Worm (Caenorhabditis elegans) whole organism, L2 larva: Measurements from ENCODE around the gene clec-74.
"Not testable (repeated sequence)": the region's sequence is repeated elsewhere in the genome, so short reads cannot be mapped to it uniquely, and the experiment has no call there.

ENCODE experiments used
- C34F6.9 ChIP-seq: fragments of 150-350 bp; optimal IDR thresholded peaks from 2 replicates; lab custom pipeline; 2014; ENCODE audit warnings: missing biosample characterization, missing genetic modification characterization
- R02D3.7 ChIP-seq: fragments of 150-350 bp; optimal IDR thresholded peaks from 2 replicates; lab custom pipeline; 2014; ENCODE audit warnings: missing biosample characterization, missing genetic modification characterization
- Y55F3AM.14 ChIP-seq: fragments of 200-800 bp; sonication (Bioruptor generic); optimal IDR thresholded peaks from 2 replicates; lab custom pipeline; 2018; ENCODE audit warnings: mild to moderate bottlenecking, missing genetic modification characterization, missing compliant biosample characterization
- ZK546.5 ChIP-seq: sonication (generic microtip); optimal IDR thresholded peaks from 2 replicates; lab custom pipeline; 2017; ENCODE audit warnings: missing biosample characterization, missing genetic modification characterization
- alr-1 ChIP-seq: fragments of 150-350 bp; optimal IDR thresholded peaks from 2 replicates; lab custom pipeline; 2014; ENCODE audit warnings: missing biosample characterization, missing genetic modification characterization
- blmp-1 ChIP-seq: sonication (generic microtip); optimal IDR thresholded peaks from 2 replicates; lab custom pipeline; 2017; ENCODE audit warnings: missing genetic modification characterization, mild to moderate bottlenecking, missing compliant biosample characterization, antibody characterized with exemption, moderate library complexity; ENCODE audit not compliant: insufficient read depth
- ceh-82 ChIP-seq: fragments of 150-350 bp; optimal IDR thresholded peaks from 2 replicates; lab custom pipeline; 2014; ENCODE audit warnings: missing biosample characterization, missing genetic modification characterization
- crh-2 ChIP-seq: sonication (generic microtip); optimal IDR thresholded peaks from 2 replicates; lab custom pipeline; 2017; ENCODE audit warnings: missing biosample characterization, missing genetic modification characterization
- egl-27 ChIP-seq: sonication (generic microtip); optimal IDR thresholded peaks from 3 replicates; lab custom pipeline; 2017; ENCODE audit warnings: missing biosample characterization, missing genetic modification reagents, missing genetic modification characterization
- fos-1 ChIP-seq: fragments of 150-350 bp; optimal IDR thresholded peaks from 2 replicates; lab custom pipeline; 2014; ENCODE audit warnings: missing biosample characterization, missing genetic modification characterization
- lin-11 ChIP-seq: fragments of 150-350 bp; sonication (generic microtip); optimal IDR thresholded peaks from 2 replicates; lab custom pipeline; 2014; ENCODE audit warnings: missing biosample characterization, missing genetic modification characterization, inconsistent platforms, mixed read lengths
- lin-39 ChIP-seq: fragments of 150-350 bp; optimal IDR thresholded peaks from 2 replicates; lab custom pipeline; 2014; ENCODE audit warnings: missing biosample characterization, missing genetic modification reagents, missing genetic modification characterization
- lsy-2 ChIP-seq, 2 experiments: fragments of 150-350 bp in 1 of 2; sonication (generic microtip) in 1 of 2; optimal IDR thresholded peaks; 2 replicates each; lab custom pipeline; 2014 to 2017; ENCODE audit warnings: missing biosample characterization in 2 of 2, missing genetic modification characterization in 2 of 2
- mdl-1 ChIP-seq, 2 experiments: fragments of 150-350 bp in 1 of 2; sonication (generic microtip) in 1 of 2; optimal IDR thresholded peaks; 2 replicates each; lab custom pipeline; 2017; ENCODE audit warnings: missing biosample characterization in 2 of 2, missing genetic modification characterization in 2 of 2
- nhr-10 ChIP-seq: sonication (generic microtip); optimal IDR thresholded peaks from 2 replicates; lab custom pipeline; 2017; ENCODE audit warnings: missing biosample characterization, missing genetic modification characterization
- nhr-11 ChIP-seq: fragments of 150-350 bp; optimal IDR thresholded peaks from 2 replicates; lab custom pipeline; 2014; ENCODE audit warnings: missing biosample characterization, missing genetic modification characterization
- nhr-12 ChIP-seq: fragments of 150-350 bp; optimal IDR thresholded peaks from 2 replicates; lab custom pipeline; 2014; ENCODE audit warnings: missing biosample characterization, missing genetic modification characterization
- nhr-129 ChIP-seq: fragments of 150-350 bp; optimal IDR thresholded peaks from 2 replicates; lab custom pipeline; 2014; ENCODE audit warnings: missing biosample characterization, missing genetic modification characterization
- nhr-23 ChIP-seq: fragments of 150-350 bp; optimal IDR thresholded peaks from 2 replicates; lab custom pipeline; 2014; ENCODE audit warnings: missing biosample characterization, missing genetic modification reagents, missing genetic modification characterization
- nhr-25 ChIP-seq: fragments of 150-350 bp; sonication (generic microtip); optimal IDR thresholded peaks from 3 replicates; lab custom pipeline; 2014; ENCODE audit warnings: missing biosample characterization, missing genetic modification characterization
- nhr-77 ChIP-seq: fragments of 150-350 bp; optimal IDR thresholded peaks from 2 replicates; lab custom pipeline; 2014; ENCODE audit warnings: missing biosample characterization, missing genetic modification characterization
- peb-1 ChIP-seq: fragments of 150-350 bp; optimal IDR thresholded peaks from 2 replicates; lab custom pipeline; 2014; ENCODE audit warnings: missing biosample characterization, missing genetic modification characterization
- sem-4 ChIP-seq: fragments of 150-350 bp; optimal IDR thresholded peaks from 2 replicates; lab custom pipeline; 2014; ENCODE audit warnings: missing biosample characterization, missing genetic modification reagents, missing genetic modification characterization
- sma-3 ChIP-seq: sonication (generic microtip); optimal IDR thresholded peaks from 2 replicates; lab custom pipeline; 2016; ENCODE audit warnings: missing genetic modification reagents, missing genetic modification characterization, missing compliant biosample characterization
- sma-9 ChIP-seq, 2 experiments: fragments of 150-350 bp in 1 of 2; sonication (generic microtip) in 1 of 2; optimal IDR thresholded peaks; 2 replicates each; lab custom pipeline; 2014 to 2016; ENCODE audit warnings: missing genetic modification characterization in 2 of 2, mild to moderate bottlenecking in 1 of 2, missing biosample characterization in 1 of 2, missing compliant biosample characterization in 1 of 2, missing genetic modification reagents in 1 of 2, moderate library complexity in 1 of 2
- snpc-4 ChIP-seq: fragments of 150-350 bp; optimal IDR thresholded peaks from 2 replicates; lab custom pipeline; 2014; ENCODE audit warnings: missing biosample characterization, missing genetic modification characterization
- unc-55 ChIP-seq: fragments of 150-350 bp; sonication (generic microtip); optimal IDR thresholded peaks from 3 replicates; lab custom pipeline; 2014; ENCODE audit warnings: missing biosample characterization, missing genetic modification reagents, missing genetic modification characterization
- unc-62 ChIP-seq: fragments of 150-350 bp; optimal IDR thresholded peaks from 2 replicates; lab custom pipeline; 2014; ENCODE audit warnings: missing biosample characterization, missing genetic modification reagents, missing genetic modification characterization
- ztf-1 ChIP-seq: fragments of 200-800 bp; sonication (Bioruptor generic); conservative IDR thresholded peaks from 2 replicates; pipeline ENCODE4 v1.3.6; 2022; ENCODE audit warnings: missing genetic modification characterization, missing compliant biosample characterization
- ztf-11 ChIP-seq: sonication (generic microtip); optimal IDR thresholded peaks from 2 replicates; lab custom pipeline; 2017; ENCODE audit warnings: missing biosample characterization, missing genetic modification characterization
- ztf-4 ChIP-seq: fragments of 150-350 bp; optimal IDR thresholded peaks from 2 replicates; lab custom pipeline; 2014; ENCODE audit warnings: missing biosample characterization, missing genetic modification characterization

The clec-74 gene

DNA sequence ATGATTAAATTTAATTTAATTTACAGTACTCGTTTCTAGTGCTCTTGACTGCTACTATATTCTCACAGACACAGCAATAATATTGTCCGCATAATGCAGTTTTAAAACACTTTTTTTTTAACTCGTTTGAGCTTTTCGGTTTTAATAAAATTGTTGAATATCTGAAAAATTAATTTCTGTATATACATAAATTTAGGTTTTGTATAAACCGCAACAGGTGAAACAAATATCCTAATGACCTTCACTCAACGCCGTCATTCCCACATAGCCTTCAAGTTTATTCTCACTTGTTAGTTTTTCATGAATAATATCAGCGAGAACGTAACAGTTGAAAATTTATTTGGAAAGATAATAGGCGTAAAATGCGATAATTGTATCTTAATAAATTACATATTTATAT lies 37.3 kb upstream of the clec-74 start, which contains the start of gene srz-19:
srz-19 (plus strand) TSS at position 301 of the 400 bp plus-strand sequence.
- no peak for TF ChIP-seq lin-11
- TF ChIP-seq sma-3 = no peak
- TF ChIP-seq blmp-1 (tag; lab: Kevin White, UChicago) = no peak
- TF ChIP-seq sma-9 (GFP tag; optimal IDR thresholded peaks at IDR 0.05; lab: Kevin White, UChicago) = no peak
- TF ChIP-seq sma-9 (tag; optimal IDR thresholded peaks at IDR 0.05; lab: Kevin White, UChicago) = no peak
- no peak for TF ChIP-seq ZK546.5 (tag; lab: Kevin White, UChicago)
- TF ChIP-seq sem-4 (tag; lab: Kevin White, UChicago) = no peak
- TF ChIP-seq ceh-82 (tag; lab: Kevin White, UChicago) = no peak
- no peak for TF ChIP-seq R02D3.7 (tag; lab: Kevin White, UChicago)
- TF ChIP-seq snpc-4 (tag; lab: Kevin White, UChicago) = no peak
- TF ChIP-seq C34F6.9 = no peak
- TF ChIP-seq peb-1 (tag; lab: Kevin White, UChicago) = no peak
- TF ChIP-seq nhr-12 (tag; lab: Kevin White, UChicago) = no peak
- TF ChIP-seq egl-27 (tag; lab: Kevin White, UChicago) = no peak
- no peak for TF ChIP-seq nhr-10
- no peak for TF ChIP-seq nhr-25
- TF ChIP-seq ztf-4 (tag; lab: Kevin White, UChicago) = no peak
- no peak for TF ChIP-seq nhr-77 (tag; lab: Kevin White, UChicago)

DNA sequence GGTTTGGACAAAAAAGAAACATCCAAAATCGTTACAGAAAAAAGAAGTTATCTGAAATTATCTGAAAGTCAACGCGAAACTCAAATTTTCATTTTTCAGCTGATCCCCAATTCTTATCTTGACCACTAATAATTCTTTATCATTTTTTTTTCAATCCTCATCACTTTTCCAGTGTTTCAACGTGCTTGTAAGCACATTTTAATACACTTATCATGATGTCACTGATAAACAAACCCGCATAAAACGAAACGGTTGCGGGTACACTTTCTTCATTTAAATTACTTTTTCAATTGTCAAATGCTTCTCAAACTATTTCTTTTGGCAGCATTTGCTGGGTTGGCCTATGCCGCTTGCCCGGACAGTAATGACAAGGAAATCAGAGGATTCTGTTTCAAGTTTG lies 34.9 kb upstream of the clec-74 start, which contains the start of gene clec-67:
clec-67 (plus strand) TSS at position 268 of the 400 bp plus-strand sequence.
- no peak for TF ChIP-seq Y55F3AM.14 (GFP tag; lab: Kevin White, UChicago)
- no peak for TF ChIP-seq ztf-1 (GFP tag; lab: Robert Waterston, UW)
- peak; percentile 40 for TF ChIP-seq sma-9 (GFP tag; optimal IDR thresholded peaks at IDR 0.05; lab: Kevin White, UChicago)
- TF ChIP-seq sma-9 (tag; optimal IDR thresholded peaks at IDR 0.05; lab: Kevin White, UChicago) = no peak
- peak; percentile 79 for TF ChIP-seq fos-1

- TF ChIP-seq nhr-12 (tag; lab: Kevin White, UChicago) (no peak), nhr-25 (no peak), unc-55 (GFP tag; lab: Kevin White, UChicago) (no peak), lin-39 (no peak), lsy-2 (tag; optimal IDR thresholded peaks at IDR 0.05; lab: Kevin White, UChicago) (no peak)
- TF ChIP-seq, all 48 proteins: peak for 0
Measured at ce11 chrIV:3926117-3926516, 30.7 kb upstream of the clec-74 start, which contains the start of gene clec-68. Gene clec-68 (plus strand): TSS chrIV:3926417.

- TF ChIP-seq fos-1; nhr-77 (tag; lab: Kevin White, UChicago); lsy-2 (tag; optimal IDR thresholded peaks at IDR 0.05; lab: Kevin White, UChicago): not testable (repeated sequence)
Measured at ce11 chrIV:3932408-3932807, 24.4 kb upstream of the clec-74 start, which contains the start of gene clec-70. Gene clec-70 (plus strand): TSS chrIV:3932708.

DNA sequence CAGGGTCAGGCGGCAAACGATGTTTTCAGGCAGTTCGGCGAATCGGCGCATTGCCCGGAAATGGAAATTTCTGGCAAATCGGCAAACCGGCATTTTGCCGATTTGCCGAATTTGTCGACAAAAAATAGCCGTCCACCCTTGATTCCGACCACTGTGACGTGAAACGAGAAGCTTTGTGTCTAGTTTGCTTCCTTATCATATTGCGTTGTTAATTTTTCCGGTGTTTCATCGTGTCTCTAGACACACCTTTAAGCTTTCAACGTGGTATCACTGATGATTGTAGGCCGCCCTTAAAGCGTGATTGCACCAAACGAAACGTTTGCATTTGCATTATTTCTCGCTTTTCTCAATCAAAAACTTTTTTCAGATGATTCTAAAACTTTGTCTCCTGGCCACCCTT lies 19.7 kb upstream of the clec-74 start, which contains the start of gene clec-71:
clec-71 (plus strand) TSS at position 362 of the 400 bp plus-strand sequence.
- no peak for TF ChIP-seq ztf-4 (tag; lab: Kevin White, UChicago)
- TF ChIP-seq mdl-1 (tag; optimal IDR thresholded peaks at IDR 0.05; lab: Kevin White, UChicago) = no peak
- no peak for TF ChIP-seq ztf-1 (GFP tag; lab: Robert Waterston, UW)
- no peak for TF ChIP-seq ceh-82 (tag; lab: Kevin White, UChicago)
- no peak for TF ChIP-seq unc-55 (GFP tag; lab: Kevin White, UChicago)
- TF ChIP-seq nhr-25 = no peak
- no peak for TF ChIP-seq nhr-11
- no peak for TF ChIP-seq nhr-23 (tag; lab: Kevin White, UChicago)
- TF ChIP-seq fos-1 = no peak
- no peak for TF ChIP-seq ZK546.5 (tag; lab: Kevin White, UChicago)
- TF ChIP-seq lin-39 = no peak
- TF ChIP-seq alr-1 (tag; lab: Kevin White, UChicago) = no peak
- no peak for TF ChIP-seq blmp-1 (tag; lab: Kevin White, UChicago)
- no peak for TF ChIP-seq ztf-11 (tag; lab: Kevin White, UChicago)
- TF ChIP-seq crh-2 (tag; lab: Kevin White, UChicago) = no peak
- no peak for TF ChIP-seq unc-62 (GFP tag; lab: Kevin White, UChicago)
- no peak for TF ChIP-seq nhr-12 (tag; lab: Kevin White, UChicago)
- no peak for TF ChIP-seq nhr-77 (tag; lab: Kevin White, UChicago)
- TF ChIP-seq nhr-129 = no peak
- TF ChIP-seq sma-3 = no peak
